Worm (Caenorhabditis elegans) whole organism, early embryonic: ENCODE results near the gene T20B3.1.

Experiments
- F13C5.2 ChIP-seq: sonication (generic microtip); optimal IDR thresholded peaks from 2 replicates; lab custom pipeline; 2017; ENCODE audit warnings: mild to moderate bottlenecking, missing genetic modification characterization, inconsistent platforms, missing compliant biosample characterization
- ama-1 ChIP-seq: fragments of 150-350 bp; optimal IDR thresholded peaks from 2 replicates; lab custom pipeline; 2014
- ceh-36 ChIP-seq: sonication (generic microtip); optimal IDR thresholded peaks from 2 replicates; lab custom pipeline; 2016; ENCODE audit warnings: missing genetic modification characterization, inconsistent platforms, missing compliant biosample characterization
- ets-7 ChIP-seq: sonication (generic microtip); optimal IDR thresholded peaks from 2 replicates; lab custom pipeline; 2016; ENCODE audit warnings: missing genotype, missing genetic modification characterization, missing compliant biosample characterization
- flt-1 ChIP-seq: fragments of 200-800 bp; sonication (Bioruptor generic); IDR thresholded peaks from 2 replicates; pipeline ENCODE4 v1.3.6; 2022; ENCODE audit warnings: missing genetic modification characterization, missing compliant biosample characterization
- hmbx-1 ChIP-seq: sonication (generic microtip); optimal IDR thresholded peaks from 2 replicates; lab custom pipeline; 2016; ENCODE audit warnings: mild to moderate bottlenecking, missing genetic modification characterization, missing compliant biosample characterization
- hmg-4 ChIP-seq: fragments of 200-800 bp; sonication (Bioruptor generic); optimal IDR thresholded peaks from 2 replicates; lab custom pipeline; 2018; ENCODE audit warnings: mild to moderate bottlenecking, missing genetic modification characterization, missing compliant biosample characterization
- hnd-1 ChIP-seq: sonication (generic microtip); optimal IDR thresholded peaks from 2 replicates; lab custom pipeline; 2016; ENCODE audit warnings: missing genetic modification characterization, missing compliant biosample characterization
- scrt-1 ChIP-seq: fragments of 200-800 bp; sonication (Bioruptor generic); IDR thresholded peaks from 2 replicates; pipeline ENCODE4 v1.3.6; 2022; ENCODE audit warnings: missing genetic modification characterization, missing compliant biosample characterization
- sea-1 ChIP-seq: fragments of 200-800 bp; sonication (Bioruptor generic); conservative IDR thresholded peaks from 2 replicates; pipeline ENCODE4 v1.3.6; 2022; ENCODE audit warnings: missing genetic modification characterization, missing compliant biosample characterization
- tbx-11 ChIP-seq: fragments of 200-800 bp; sonication (Bioruptor generic); IDR thresholded peaks from 2 replicates; pipeline ENCODE4 v1.3.6; 2022; ENCODE audit warnings: missing genetic modification characterization, missing compliant biosample characterization
- tra-4 ChIP-seq: sonication (generic microtip); optimal IDR thresholded peaks from 2 replicates; lab custom pipeline; 2017; ENCODE audit warnings: missing genetic modification characterization, missing compliant biosample characterization

- no peak for TF ChIP-seq scrt-1 (GFP tag; lab: Robert Waterston, UW)
- no peak for TF ChIP-seq flt-1 (GFP tag; lab: Robert Waterston, UW)
- no peak for TF ChIP-seq ama-1 (lab: Kevin White, UChicago)
- TF ChIP-seq hmbx-1 (tag; lab: Kevin White, UChicago), result no peak
- TF ChIP-seq ets-7, result no peak
- no peak for TF ChIP-seq sea-1 (GFP tag; lab: Robert Waterston, UW)
- no peak for TF ChIP-seq tbx-11 (GFP tag; lab: Robert Waterston, UW)
- TF ChIP-seq hnd-1 (tag; lab: Kevin White, UChicago), result no peak
- TF ChIP-seq hmg-4, result no peak
- no peak for TF ChIP-seq ceh-36 (tag; lab: Kevin White, UChicago)
- TF ChIP-seq tra-4 (tag; lab: Kevin White, UChicago), result no peak
- TF ChIP-seq F13C5.2 (tag; lab: Kevin White, UChicago), result no peak
These were observed 20.7 kb downstream of the T20B3.1 start for ce11 chrV:16836100-16836499.
